Fruit fly (Drosophila melanogaster) whole organism, embryonic: ENCODE measurements around the gene Cyt-b5-r.

Source experiments
- Abd-B ChIP-seq: fragments of 200-800 bp; sonication (Bioruptor generic); optimal IDR thresholded peaks from 2 replicates; lab custom pipeline; 2018; ENCODE audit warnings: missing biosample characterization, mild to moderate bottlenecking, missing genetic modification characterization, moderate library complexity
- Ada2b ChIP-seq: fragments of 200-800 bp; sonication (Bioruptor generic); IDR thresholded peaks from 2 replicates; pipeline ENCODE4 v1.3.6; 2022; ENCODE audit warnings: missing biosample characterization, missing genetic modification characterization
- CG4360 ChIP-seq: fragments of 200-800 bp; sonication (Bioruptor generic); IDR thresholded peaks from 2 replicates; pipeline ENCODE4 v1.3.6; 2022; ENCODE audit warnings: missing biosample characterization, missing genetic modification characterization
- CG4404 ChIP-seq: fragments of 200-800 bp; sonication (Bioruptor generic); IDR thresholded peaks from 2 replicates; pipeline ENCODE4 v1.3.6; 2022; ENCODE audit warnings: missing biosample characterization, missing genetic modification characterization
- CG9797 ChIP-seq: fragments of 200-800 bp; sonication (Bioruptor generic); optimal IDR thresholded peaks from 3 replicates; lab custom pipeline; 2018; ENCODE audit warnings: missing biosample characterization, mild to moderate bottlenecking, missing genetic modification characterization
- Dp ChIP-seq: fragments of 200-800 bp; sonication (Bioruptor generic); optimal IDR thresholded peaks from 2 replicates; lab custom pipeline; 2018; ENCODE audit warnings: missing biosample characterization, mild to moderate bottlenecking, missing genetic modification characterization, moderate library complexity
- ara ChIP-seq: fragments of 200-800 bp; sonication (Bioruptor generic); IDR thresholded peaks from 2 replicates; pipeline ENCODE4 v1.3.6; 2022; ENCODE audit warnings: missing biosample characterization, missing genetic modification characterization
- bab2 ChIP-seq: fragments of 200-800 bp; sonication (Bioruptor generic); optimal IDR thresholded peaks from 2 replicates; lab custom pipeline; 2016; ENCODE audit warnings: missing biosample characterization, missing genetic modification characterization
- chn ChIP-seq: fragments of 200-800 bp; sonication (Bioruptor generic); optimal IDR thresholded peaks from 2 replicates; lab custom pipeline; 2016; ENCODE audit warnings: missing biosample characterization, missing genetic modification characterization
- ftz-f1 ChIP-seq: fragments of 200-800 bp; sonication (Bioruptor generic); optimal IDR thresholded peaks from 2 replicates; lab custom pipeline; 2016; ENCODE audit warnings: missing biosample characterization, missing genetic modification characterization
- salm ChIP-seq: fragments of 200-800 bp; sonication (Bioruptor generic); optimal IDR thresholded peaks from 2 replicates; lab custom pipeline; 2018; ENCODE audit warnings: missing biosample characterization, mild to moderate bottlenecking, missing genetic modification characterization
- sens-2 ChIP-seq: fragments of 200-800 bp; sonication (Bioruptor generic); IDR thresholded peaks from 2 replicates; pipeline ENCODE4 v1.3.6; 2022; ENCODE audit warnings: missing biosample characterization, missing genetic modification characterization
- seq ChIP-seq: fragments of 200-800 bp; sonication (Bioruptor generic); IDR thresholded peaks from 2 replicates; pipeline ENCODE4 v1.3.6; 2022; ENCODE audit warnings: missing biosample characterization, missing genetic modification characterization

DNA sequence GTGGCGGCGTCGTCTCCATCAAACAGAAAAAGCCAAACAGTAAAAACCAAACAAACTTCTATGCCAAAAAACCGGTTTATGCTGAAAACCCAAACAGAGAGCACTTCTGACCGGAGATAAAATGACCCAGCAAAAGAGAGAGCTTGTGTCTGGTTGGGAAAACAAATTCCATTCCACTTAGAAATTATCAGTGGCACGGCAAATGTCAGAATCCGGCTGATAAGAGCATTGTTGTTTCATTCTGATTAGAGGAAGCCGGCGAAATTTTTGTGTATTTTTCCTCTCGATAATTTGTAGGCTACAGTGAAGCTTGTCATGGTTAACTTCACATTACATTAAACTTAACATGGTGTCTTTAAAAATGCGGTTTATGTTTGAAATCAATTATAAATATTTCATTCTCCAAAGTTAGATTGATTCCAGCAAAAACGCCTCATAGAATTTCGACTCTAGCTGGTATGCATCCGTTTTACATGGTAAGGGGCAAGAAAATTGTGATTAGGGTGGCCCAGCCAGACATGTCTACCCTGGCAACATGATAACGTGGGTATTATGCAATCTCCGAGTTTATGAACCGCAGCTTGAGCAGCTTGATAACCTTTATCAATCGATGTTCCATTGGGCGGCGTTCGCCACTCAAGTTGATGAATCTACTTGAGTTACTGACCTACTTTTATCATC, 27.0 kb upstream of the Cyt-b5-r start:
- TF ChIP-seq Dp (GFP tag; lab: Kevin White, UChicago) = no peak
- no peak for TF ChIP-seq CG4360 (GFP tag; lab: Robert Waterston, UW)
- TF ChIP-seq CG4404 = no peak
- TF ChIP-seq seq = 0 out of 2 replicates have a peak, but pooled peaks have one; percentile 30
- no peak for TF ChIP-seq Ada2b (GFP tag; lab: Robert Waterston, UW)
- TF ChIP-seq CG9797 (GFP tag; lab: Kevin White, UChicago) = no peak
- TF ChIP-seq Abd-B (GFP tag; lab: Kevin White, UChicago) = no peak
- peak; percentile 12 for TF ChIP-seq bab2 (GFP tag; lab: Kevin White, UChicago)
- no peak for TF ChIP-seq ara
- TF ChIP-seq sens-2 (GFP tag; lab: Robert Waterston, UW) = no peak
- TF ChIP-seq chn = no peak
- no peak for TF ChIP-seq salm
- TF ChIP-seq ftz-f1 = peak; percentile 13
